Worm (Caenorhabditis elegans): ENCODE measurements around the gene W03F9.4.

The W03F9.4 gene

ce11 chrV:176870-177467 lies 25.8 kb upstream of the W03F9.4 start, which contains the start of gene cul-3 (continued):
- no peak for TF ChIP-seq ceh-63 (GFP tag; optimal IDR thresholded peaks at IDR 0.05)
- TF ChIP-seq ama-1 (optimal IDR thresholded peaks at IDR 0.05), result no peak
- TF ChIP-seq mef-2 (tag; optimal IDR thresholded peaks at IDR 0.05), result no peak
- TF ChIP-seq alr-1 (tag; optimal IDR thresholded peaks at IDR 0.05; ENCODE audit: borderline replicate concordance), result no peak
- TF ChIP-seq nhr-19 (GFP tag; conservative IDR thresholded peaks at IDR 0.05), result peak; percentile 64
- TF ChIP-seq C16A3.4 (tag; optimal IDR thresholded peaks at IDR 0.05), result peak; percentile 32
- no peak for TF ChIP-seq nhr-12 (tag; optimal IDR thresholded peaks at IDR 0.05)
- no peak for TF ChIP-seq zip-4 (GFP tag; optimal IDR thresholded peaks at IDR 0.05)
- TF ChIP-seq efl-3 (GFP tag; optimal IDR thresholded peaks at IDR 0.05), result no peak
- no peak for TF ChIP-seq lir-3 (tag; optimal IDR thresholded peaks at IDR 0.05; ENCODE audit: poor library complexity)
- TF ChIP-seq lin-39 (tag; optimal IDR thresholded peaks at IDR 0.05), result peak; percentile 75
- TF ChIP-seq unc-86 (tag; optimal IDR thresholded peaks at IDR 0.05), result peak; percentile 66
- no peak for TF ChIP-seq unc-62 (GFP tag; optimal IDR thresholded peaks at IDR 0.05)
- peak; percentile 72 for TF ChIP-seq irx-1 (tag; optimal IDR thresholded peaks at IDR 0.05)
- peak; percentile 53 for TF ChIP-seq C04F5.9 (tag; optimal IDR thresholded peaks at IDR 0.05)
- TF ChIP-seq nhr-77 (tag; optimal IDR thresholded peaks at IDR 0.05), result peak; percentile 32
- peak; percentile 87 for TF ChIP-seq nhr-47 (tag; optimal IDR thresholded peaks at IDR 0.05)
- peak; percentile 51 for TF ChIP-seq egl-13 (tag; optimal IDR thresholded peaks at IDR 0.05)
- peak; percentile 27 for TF ChIP-seq nhr-11 (tag; optimal IDR thresholded peaks at IDR 0.05)
- peak; percentile 89 for TF ChIP-seq mep-1 (tag; optimal IDR thresholded peaks at IDR 0.05)
- peak in 1 of 2 experiments; percentile 11 for TF ChIP-seq ztf-11 (tag; optimal IDR thresholded peaks at IDR 0.05)
- peak; percentile 46; the same call in 1 of the 2 replicates for TF ChIP-seq grh-1 (GFP tag; IDR thresholded peaks at IDR 0.05)
- TF ChIP-seq skn-1 (tag; optimal IDR thresholded peaks at IDR 0.05), result peak; percentile 64
- peak; percentile 60 for TF ChIP-seq aly-2 (tag; optimal IDR thresholded peaks at IDR 0.05)
- TF ChIP-seq pax-3 (tag; optimal IDR thresholded peaks at IDR 0.05), result no peak
- TF ChIP-seq hpl-2 (GFP tag; optimal IDR thresholded peaks at IDR 0.05), result no peak
- no peak for TF ChIP-seq nhr-76 (tag; optimal IDR thresholded peaks at IDR 0.05)
- no peak for TF ChIP-seq nhr-237 (tag; optimal IDR thresholded peaks at IDR 0.05)
- no peak for TF ChIP-seq pqm-1 (tag; optimal IDR thresholded peaks at IDR 0.05)
- peak; percentile 52 for TF ChIP-seq unc-130 (tag; optimal IDR thresholded peaks at IDR 0.05)
- TF ChIP-seq mab-9 (GFP tag; IDR thresholded peaks at IDR 0.05), result peak; percentile 10; the same call in 1 of the 2 replicates
- TF ChIP-seq isw-1 (GFP tag; IDR thresholded peaks at IDR 0.05), result peak; percentile 52

- TF ChIP-seq alr-1 (tag; optimal IDR thresholded peaks at IDR 0.05; ENCODE audit: borderline replicate concordance) (no peak), rnt-1 (tag; optimal IDR thresholded peaks at IDR 0.05) (no peak), mep-1 (tag; optimal IDR thresholded peaks at IDR 0.05) (no peak)
These were observed 23.3 kb upstream of the W03F9.4 start for ce11 chrV:174520-174919.

ce11 chrV:173437-173836 lies 22.2 kb upstream of the W03F9.4 start:
- TF ChIP-seq efl-1 (optimal IDR thresholded peaks at IDR 0.05), result peak in 1 of 2 experiments; percentile 21
- TF ChIP-seq efl-1 (GFP tag; optimal IDR thresholded peaks at IDR 0.05 in 1 of 2), result no peak
- TF ChIP-seq pax-3 (tag; optimal IDR thresholded peaks at IDR 0.05), result peak; percentile 16
- no peak for TF ChIP-seq snu-23 (GFP tag; optimal IDR thresholded peaks at IDR 0.05)
- peak; percentile 71 for TF ChIP-seq fkh-8 (tag; optimal IDR thresholded peaks at IDR 0.05)
- no peak for TF ChIP-seq fkh-10 (GFP tag; optimal IDR thresholded peaks at IDR 0.05)

ce11 chrV:172110-172509 lies 20.9 kb upstream of the W03F9.4 start, which contains the start of gene cfap-36:
Gene cfap-36 (minus strand): TSS chrV:172210.
- TF ChIP-seq nhr-85 (tag) (peak; percentile 57), skn-1 (tag; optimal IDR thresholded peaks at IDR 0.05) (no peak), aha-1 (tag; optimal IDR thresholded peaks at IDR 0.05) (no peak), nhr-12 (tag; optimal IDR thresholded peaks at IDR 0.05) (no peak), hlh-17 (GFP tag; optimal IDR thresholded peaks at IDR 0.05; ENCODE audit: borderline replicate concordance) (no peak), mef-2 (tag; optimal IDR thresholded peaks at IDR 0.05) (no peak), fkh-4 (tag; optimal IDR thresholded peaks at IDR 0.05; ENCODE audit: borderline replicate concordance) (no peak)

Measured in whole organism, L1 larva.